Worm (Caenorhabditis elegans) whole organism, L2 larva: ENCODE data around the gene F44B9.8.

Source experiments
- C34F6.9 ChIP-seq: fragments of 150-350 bp; optimal IDR thresholded peaks from 2 replicates; lab custom pipeline; 2014; ENCODE audit warnings: missing biosample characterization, missing genetic modification characterization
- F13H6.1 ChIP-seq: sonication (generic microtip); optimal IDR thresholded peaks from 2 replicates; lab custom pipeline; 2016; ENCODE audit warnings: missing genetic modification characterization, missing compliant biosample characterization
- R02D3.7 ChIP-seq: fragments of 150-350 bp; optimal IDR thresholded peaks from 2 replicates; lab custom pipeline; 2014; ENCODE audit warnings: missing biosample characterization, missing genetic modification characterization
- Y55F3AM.14 ChIP-seq: fragments of 200-800 bp; sonication (Bioruptor generic); optimal IDR thresholded peaks from 2 replicates; lab custom pipeline; 2018; ENCODE audit warnings: mild to moderate bottlenecking, missing genetic modification characterization, missing compliant biosample characterization
- alr-1 ChIP-seq: fragments of 150-350 bp; optimal IDR thresholded peaks from 2 replicates; lab custom pipeline; 2014; ENCODE audit warnings: missing biosample characterization, missing genetic modification characterization
- aly-2 ChIP-seq: fragments of 150-350 bp; optimal IDR thresholded peaks from 2 replicates; lab custom pipeline; 2014; ENCODE audit warnings: missing biosample characterization, missing genetic modification characterization
- blmp-1 ChIP-seq: sonication (generic microtip); optimal IDR thresholded peaks from 2 replicates; lab custom pipeline; 2017; ENCODE audit warnings: missing genetic modification characterization, mild to moderate bottlenecking, missing compliant biosample characterization, antibody characterized with exemption, moderate library complexity; ENCODE audit not compliant: insufficient read depth
- ceh-82 ChIP-seq: fragments of 150-350 bp; optimal IDR thresholded peaks from 2 replicates; lab custom pipeline; 2014; ENCODE audit warnings: missing biosample characterization, missing genetic modification characterization
- dmd-4 ChIP-seq: sonication (generic microtip); optimal IDR thresholded peaks from 2 replicates; lab custom pipeline; 2017; ENCODE audit warnings: missing biosample characterization, missing genetic modification characterization
- egl-27 ChIP-seq: sonication (generic microtip); optimal IDR thresholded peaks from 3 replicates; lab custom pipeline; 2017; ENCODE audit warnings: missing biosample characterization, missing genetic modification reagents, missing genetic modification characterization
- elt-1 ChIP-seq: fragments of 150-350 bp; optimal IDR thresholded peaks from 2 replicates; lab custom pipeline; 2014; ENCODE audit warnings: missing biosample characterization, missing genetic modification characterization
- elt-3 ChIP-seq: sonication (generic microtip); optimal IDR thresholded peaks from 2 replicates; lab custom pipeline; 2017; ENCODE audit warnings: missing biosample characterization, missing genetic modification characterization
- fos-1 ChIP-seq: fragments of 150-350 bp; optimal IDR thresholded peaks from 2 replicates; lab custom pipeline; 2014; ENCODE audit warnings: missing biosample characterization, missing genetic modification characterization
- gmeb-1 ChIP-seq: fragments of 150-350 bp; optimal IDR thresholded peaks from 2 replicates; lab custom pipeline; 2014; ENCODE audit warnings: missing biosample characterization, missing genetic modification characterization
- lin-11 ChIP-seq: fragments of 150-350 bp; sonication (generic microtip); optimal IDR thresholded peaks from 2 replicates; lab custom pipeline; 2014; ENCODE audit warnings: missing biosample characterization, missing genetic modification characterization, inconsistent platforms, mixed read lengths
- lin-13 ChIP-seq: fragments of 150-350 bp; optimal IDR thresholded peaks from 2 replicates; lab custom pipeline; 2014; ENCODE audit warnings: missing biosample characterization, missing genetic modification reagents, missing genetic modification characterization
- lin-39 ChIP-seq: fragments of 150-350 bp; optimal IDR thresholded peaks from 2 replicates; lab custom pipeline; 2014; ENCODE audit warnings: missing biosample characterization, missing genetic modification reagents, missing genetic modification characterization
- lsy-2 ChIP-seq, 2 experiments: fragments of 150-350 bp in 1 of 2; sonication (generic microtip) in 1 of 2; optimal IDR thresholded peaks; 2 replicates each; lab custom pipeline; 2014 to 2017; ENCODE audit warnings: missing biosample characterization in 2 of 2, missing genetic modification characterization in 2 of 2
- mab-5 ChIP-seq: fragments of 150-350 bp; optimal IDR thresholded peaks from 2 replicates; lab custom pipeline; 2014; ENCODE audit warnings: missing biosample characterization, missing genetic modification characterization
- mbf-1 ChIP-seq: sonication (generic microtip); optimal IDR thresholded peaks from 2 replicates; lab custom pipeline; 2017; ENCODE audit warnings: missing biosample characterization, missing genetic modification characterization
- nhr-10 ChIP-seq: sonication (generic microtip); optimal IDR thresholded peaks from 2 replicates; lab custom pipeline; 2017; ENCODE audit warnings: missing biosample characterization, missing genetic modification characterization
- nhr-11 ChIP-seq: fragments of 150-350 bp; optimal IDR thresholded peaks from 2 replicates; lab custom pipeline; 2014; ENCODE audit warnings: missing biosample characterization, missing genetic modification characterization
- nhr-12 ChIP-seq: fragments of 150-350 bp; optimal IDR thresholded peaks from 2 replicates; lab custom pipeline; 2014; ENCODE audit warnings: missing biosample characterization, missing genetic modification characterization
- nhr-129 ChIP-seq: fragments of 150-350 bp; optimal IDR thresholded peaks from 2 replicates; lab custom pipeline; 2014; ENCODE audit warnings: missing biosample characterization, missing genetic modification characterization
- nhr-21 ChIP-seq: fragments of 150-350 bp; optimal IDR thresholded peaks from 2 replicates; lab custom pipeline; 2014; ENCODE audit warnings: missing biosample characterization, missing genetic modification characterization
- nhr-23 ChIP-seq: fragments of 150-350 bp; optimal IDR thresholded peaks from 2 replicates; lab custom pipeline; 2014; ENCODE audit warnings: missing biosample characterization, missing genetic modification reagents, missing genetic modification characterization
- nhr-25 ChIP-seq: fragments of 150-350 bp; sonication (generic microtip); optimal IDR thresholded peaks from 3 replicates; lab custom pipeline; 2014; ENCODE audit warnings: missing biosample characterization, missing genetic modification characterization
- nhr-77 ChIP-seq: fragments of 150-350 bp; optimal IDR thresholded peaks from 2 replicates; lab custom pipeline; 2014; ENCODE audit warnings: missing biosample characterization, missing genetic modification characterization
- peb-1 ChIP-seq: fragments of 150-350 bp; optimal IDR thresholded peaks from 2 replicates; lab custom pipeline; 2014; ENCODE audit warnings: missing biosample characterization, missing genetic modification characterization
- sem-4 ChIP-seq: fragments of 150-350 bp; optimal IDR thresholded peaks from 2 replicates; lab custom pipeline; 2014; ENCODE audit warnings: missing biosample characterization, missing genetic modification reagents, missing genetic modification characterization
- sma-9 ChIP-seq, 2 experiments: fragments of 150-350 bp in 1 of 2; sonication (generic microtip) in 1 of 2; optimal IDR thresholded peaks; 2 replicates each; lab custom pipeline; 2014 to 2016; ENCODE audit warnings: missing genetic modification characterization in 2 of 2, mild to moderate bottlenecking in 1 of 2, missing biosample characterization in 1 of 2, missing compliant biosample characterization in 1 of 2, missing genetic modification reagents in 1 of 2, moderate library complexity in 1 of 2
- unc-39 ChIP-seq: fragments of 150-350 bp; optimal IDR thresholded peaks from 2 replicates; lab custom pipeline; 2014; ENCODE audit warnings: missing biosample characterization, missing genetic modification characterization
- unc-62 ChIP-seq: fragments of 150-350 bp; optimal IDR thresholded peaks from 2 replicates; lab custom pipeline; 2014; ENCODE audit warnings: missing biosample characterization, missing genetic modification reagents, missing genetic modification characterization
- zag-1 ChIP-seq: fragments of 150-350 bp; optimal IDR thresholded peaks from 2 replicates; lab custom pipeline; 2014; ENCODE audit warnings: missing biosample characterization, missing genetic modification characterization

F44B9.8 gene

ce11 chrIII:8020823-8021332 is 8.6 kb downstream of the F44B9.8 start, which contains the start of gene lin-36 (continued):
- peak; percentile 95 for TF ChIP-seq C34F6.9 (tag; lab: Kevin White, UChicago)
- TF ChIP-seq gmeb-1 (tag; lab: Kevin White, UChicago) = peak; percentile 87
- peak; percentile 74 for TF ChIP-seq nhr-25 (tag; lab: Kevin White, UChicago)
- no peak for TF ChIP-seq aly-2

- TF ChIP-seq mbf-1 (tag; lab: Kevin White, UChicago) = no peak
- TF ChIP-seq R02D3.7 = no peak
- TF ChIP-seq aly-2 = no peak
- no peak for TF ChIP-seq nhr-25 (tag; lab: Kevin White, UChicago)
- no peak for TF ChIP-seq elt-1 (tag; lab: Kevin White, UChicago)
- TF ChIP-seq lsy-2 (tag; optimal IDR thresholded peaks at IDR 0.05; lab: Kevin White, UChicago) = no peak
- TF ChIP-seq nhr-10 (tag; lab: Kevin White, UChicago) = no peak
- no peak for TF ChIP-seq sem-4 (tag; lab: Kevin White, UChicago)
- no peak for TF ChIP-seq nhr-21 (tag; lab: Kevin White, UChicago)
- TF ChIP-seq egl-27 (tag; lab: Kevin White, UChicago) = no peak
- TF ChIP-seq nhr-11 (tag; lab: Kevin White, UChicago) = no peak
- TF ChIP-seq unc-62 (GFP tag; lab: Kevin White, UChicago) = no peak
- no peak for TF ChIP-seq blmp-1 (tag; lab: Kevin White, UChicago)
- TF ChIP-seq nhr-77 (tag; lab: Kevin White, UChicago) = no peak
- no peak for TF ChIP-seq ceh-82 (tag; lab: Kevin White, UChicago)
- no peak for TF ChIP-seq unc-39 (tag; lab: Kevin White, UChicago)
- TF ChIP-seq dmd-4 (tag; lab: Kevin White, UChicago) = no peak
- no peak for TF ChIP-seq C34F6.9 (tag; lab: Kevin White, UChicago)
- TF ChIP-seq nhr-12 (tag; lab: Kevin White, UChicago) = no peak
- TF ChIP-seq sma-9 (GFP tag; optimal IDR thresholded peaks at IDR 0.05; lab: Kevin White, UChicago) = no peak
- TF ChIP-seq sma-9 (tag; optimal IDR thresholded peaks at IDR 0.05; lab: Kevin White, UChicago) = no peak
Measured at ce11 chrIII:8017053-8017452, 12.4 kb downstream of the F44B9.8 start.

ce11 chrIII:8016438-8016837 is 13.0 kb downstream of the F44B9.8 start, which contains the start of gene F44B9.5:
TSS of gene F44B9.5 (minus strand) at chrIII:8016538.
- TF ChIP-seq sma-9 (GFP tag; optimal IDR thresholded peaks at IDR 0.05; lab: Kevin White, UChicago) (no peak), sma-9 (tag; optimal IDR thresholded peaks at IDR 0.05; lab: Kevin White, UChicago) (no peak), dmd-4 (tag; lab: Kevin White, UChicago) (no peak), lsy-2 (tag; optimal IDR thresholded peaks at IDR 0.05; lab: Kevin White, UChicago) (no peak), nhr-25 (tag; lab: Kevin White, UChicago) (no peak), sem-4 (tag; lab: Kevin White, UChicago) (no peak), C34F6.9 (tag; lab: Kevin White, UChicago) (no peak), blmp-1 (tag; lab: Kevin White, UChicago) (no peak), lin-39 (no peak), peb-1 (tag; lab: Kevin White, UChicago) (no peak), lin-13 (GFP tag; lab: Kevin White, UChicago) (no peak), Y55F3AM.14 (no peak), alr-1 (tag; lab: Kevin White, UChicago) (no peak), fos-1 (tag; lab: Kevin White, UChicago) (no peak), zag-1 (no peak), elt-3 (tag; lab: Kevin White, UChicago) (no peak), F13H6.1 (tag; lab: Kevin White, UChicago) (no peak), mab-5 (tag; lab: Kevin White, UChicago) (no peak), lin-11 (no peak), unc-39 (tag; lab: Kevin White, UChicago) (no peak), nhr-129 (no peak)

- TF ChIP-seq egl-27 (tag; lab: Kevin White, UChicago) = no peak
Measured at ce11 chrIII:8013582-8013981, 15.9 kb downstream of the F44B9.8 start.

ce11 chrIII:8010260-8010822 is 19.1 kb downstream of the F44B9.8 start, which contains the start of gene cit-1.2:
TSS of gene cit-1.2 (plus strand) at chrIII:8010772.
- TF ChIP-seq nhr-23 (no peak), C34F6.9 (tag; lab: Kevin White, UChicago) (no peak), nhr-129 (peak; percentile 55)
